Worm (Caenorhabditis elegans) whole organism, early embryonic: ENCODE data around the gene srw-140.

ENCODE experiments used
- B0310.2 ChIP-seq: sonication (generic microtip); optimal IDR thresholded peaks from 2 replicates; lab custom pipeline; 2016; ENCODE audit warnings: mild to moderate bottlenecking, missing genetic modification characterization, missing compliant biosample characterization
- F13C5.2 ChIP-seq: sonication (generic microtip); optimal IDR thresholded peaks from 2 replicates; lab custom pipeline; 2017; ENCODE audit warnings: mild to moderate bottlenecking, missing genetic modification characterization, inconsistent platforms, missing compliant biosample characterization
- aly-1 ChIP-seq: sonication (generic microtip); optimal IDR thresholded peaks from 2 replicates; lab custom pipeline; 2016; ENCODE audit warnings: missing genetic modification characterization, missing compliant biosample characterization
- ama-1 ChIP-seq: fragments of 150-350 bp; optimal IDR thresholded peaks from 2 replicates; lab custom pipeline; 2014
- ceh-13 ChIP-seq: fragments of 200-800 bp; sonication (Bioruptor generic); optimal IDR thresholded peaks from 2 replicates; lab custom pipeline; 2018; ENCODE audit warnings: mild to moderate bottlenecking, missing genetic modification characterization, missing compliant biosample characterization
- ceh-36 ChIP-seq: sonication (generic microtip); optimal IDR thresholded peaks from 2 replicates; lab custom pipeline; 2016; ENCODE audit warnings: missing genetic modification characterization, inconsistent platforms, missing compliant biosample characterization
- ets-7 ChIP-seq: sonication (generic microtip); optimal IDR thresholded peaks from 2 replicates; lab custom pipeline; 2016; ENCODE audit warnings: missing genotype, missing genetic modification characterization, missing compliant biosample characterization
- flt-1 ChIP-seq: fragments of 200-800 bp; sonication (Bioruptor generic); IDR thresholded peaks from 2 replicates; pipeline ENCODE4 v1.3.6; 2022; ENCODE audit warnings: missing genetic modification characterization, missing compliant biosample characterization
- hmbx-1 ChIP-seq: sonication (generic microtip); optimal IDR thresholded peaks from 2 replicates; lab custom pipeline; 2016; ENCODE audit warnings: mild to moderate bottlenecking, missing genetic modification characterization, missing compliant biosample characterization
- hmg-4 ChIP-seq: fragments of 200-800 bp; sonication (Bioruptor generic); optimal IDR thresholded peaks from 2 replicates; lab custom pipeline; 2018; ENCODE audit warnings: mild to moderate bottlenecking, missing genetic modification characterization, missing compliant biosample characterization
- hnd-1 ChIP-seq: sonication (generic microtip); optimal IDR thresholded peaks from 2 replicates; lab custom pipeline; 2016; ENCODE audit warnings: missing genetic modification characterization, missing compliant biosample characterization
- pes-1 ChIP-seq: fragments of 200-800 bp; sonication (Bioruptor generic); IDR thresholded peaks from 2 replicates; pipeline ENCODE4 v1.3.6; 2022; ENCODE audit warnings: missing genetic modification reagents, missing genetic modification characterization, missing compliant biosample characterization
- scrt-1 ChIP-seq: fragments of 200-800 bp; sonication (Bioruptor generic); IDR thresholded peaks from 2 replicates; pipeline ENCODE4 v1.3.6; 2022; ENCODE audit warnings: missing genetic modification characterization, missing compliant biosample characterization
- sea-1 ChIP-seq: fragments of 200-800 bp; sonication (Bioruptor generic); conservative IDR thresholded peaks from 2 replicates; pipeline ENCODE4 v1.3.6; 2022; ENCODE audit warnings: missing genetic modification characterization, missing compliant biosample characterization
- tbx-11 ChIP-seq: fragments of 200-800 bp; sonication (Bioruptor generic); IDR thresholded peaks from 2 replicates; pipeline ENCODE4 v1.3.6; 2022; ENCODE audit warnings: missing genetic modification characterization, missing compliant biosample characterization
- tbx-37 ChIP-seq: fragments of 200-800 bp; sonication (Bioruptor generic); conservative IDR thresholded peaks from 2 replicates; pipeline ENCODE4 v1.3.6; 2022; ENCODE audit warnings: missing genetic modification reagents, missing genetic modification characterization, missing compliant biosample characterization
- tra-4 ChIP-seq: sonication (generic microtip); optimal IDR thresholded peaks from 2 replicates; lab custom pipeline; 2017; ENCODE audit warnings: missing genetic modification characterization, missing compliant biosample characterization

srw-140 gene

ce11 chrV:5200188-5200587 is 34.7 kb downstream of the srw-140 start:
- TF ChIP-seq tbx-37 (GFP tag; lab: Robert Waterston, UW) (no peak), ama-1 (lab: Kevin White, UChicago) (no peak), scrt-1 (GFP tag; lab: Robert Waterston, UW) (no peak), F13C5.2 (tag; lab: Kevin White, UChicago) (no peak)

- TF ChIP-seq aly-1 (tag; lab: Kevin White, UChicago) = no peak
- TF ChIP-seq sea-1 (GFP tag; lab: Robert Waterston, UW) = no peak
- no peak for TF ChIP-seq B0310.2 (tag; lab: Kevin White, UChicago)
- no peak for TF ChIP-seq tbx-11
- no peak for TF ChIP-seq ama-1 (lab: Kevin White, UChicago)
- TF ChIP-seq tbx-37 (GFP tag; lab: Robert Waterston, UW) = no peak
- TF ChIP-seq ceh-36 = no peak
- TF ChIP-seq scrt-1 (GFP tag; lab: Robert Waterston, UW) = no peak
- TF ChIP-seq pes-1 (GFP tag; lab: Robert Waterston, UW) = no peak
- TF ChIP-seq hmbx-1 (tag; lab: Kevin White, UChicago) = no peak
- TF ChIP-seq flt-1 (GFP tag; lab: Robert Waterston, UW) = no peak
- no peak for TF ChIP-seq hmg-4 (GFP tag; lab: Kevin White, UChicago)
- TF ChIP-seq ets-7 (tag; lab: Kevin White, UChicago) = no peak
- no peak for TF ChIP-seq ceh-13 (GFP tag; lab: Kevin White, UChicago)
- no peak for TF ChIP-seq F13C5.2 (tag; lab: Kevin White, UChicago)
- TF ChIP-seq tra-4 (tag; lab: Kevin White, UChicago) = no peak
- TF ChIP-seq hnd-1 (tag; lab: Kevin White, UChicago) = no peak
These were observed 36.2 kb downstream of the srw-140 start for ce11 chrV:5201706-5202105.

- TF ChIP-seq B0310.2 (tag; lab: Kevin White, UChicago) (no peak), tra-4 (tag; lab: Kevin White, UChicago) (no peak), hmg-4 (GFP tag; lab: Kevin White, UChicago) (no peak), tbx-11 (no peak), hmbx-1 (tag; lab: Kevin White, UChicago) (no peak), flt-1 (GFP tag; lab: Robert Waterston, UW) (no peak), ama-1 (lab: Kevin White, UChicago) (no peak), ceh-36 (no peak), F13C5.2 (tag; lab: Kevin White, UChicago) (no peak)
These were observed 38.1 kb downstream of the srw-140 start for ce11 chrV:5203643-5204042.

- TF ChIP-seq hmg-4 (GFP tag; lab: Kevin White, UChicago) = no peak
These were observed 38.6 kb downstream of the srw-140 start, which contains the start of gene ttc-37 for ce11 chrV:5204127-5204526. TSS of gene ttc-37 (plus strand) at chrV:5204475.

ce11 chrV:5213674-5214073 is 48.1 kb downstream of the srw-140 start:
- TF ChIP-seq tra-4 (tag; lab: Kevin White, UChicago) (no peak), tbx-37 (GFP tag; lab: Robert Waterston, UW) (no peak)
